Worm (Caenorhabditis elegans) whole organism, L1 larva: ENCODE measurements around the gene R13D7.2.

Experiments
- alr-1 ChIP-seq: fragments of 200-800 bp; sonication (Bioruptor generic); optimal IDR thresholded peaks from 2 replicates; lab custom pipeline; 2018; ENCODE audit warnings: borderline replicate concordance, mild to moderate bottlenecking, missing genetic modification characterization, missing compliant biosample characterization
- ceh-88 ChIP-seq: fragments of 200-800 bp; sonication (Bioruptor generic); IDR thresholded peaks from 2 replicates; pipeline ENCODE4 v1.3.6; 2022; ENCODE audit warnings: missing genetic modification characterization, missing compliant biosample characterization
- lin-14 ChIP-seq: fragments of 200-800 bp; sonication (Bioruptor generic); optimal IDR thresholded peaks from 2 replicates; lab custom pipeline; 2018; ENCODE audit warnings: mild to moderate bottlenecking, missing genetic modification characterization, moderate library complexity, missing compliant biosample characterization
- mep-1 ChIP-seq: fragments of 150-350 bp; optimal IDR thresholded peaks from 2 replicates; lab custom pipeline; 2014; ENCODE audit warnings: missing biosample characterization, missing genetic modification characterization

DNA sequence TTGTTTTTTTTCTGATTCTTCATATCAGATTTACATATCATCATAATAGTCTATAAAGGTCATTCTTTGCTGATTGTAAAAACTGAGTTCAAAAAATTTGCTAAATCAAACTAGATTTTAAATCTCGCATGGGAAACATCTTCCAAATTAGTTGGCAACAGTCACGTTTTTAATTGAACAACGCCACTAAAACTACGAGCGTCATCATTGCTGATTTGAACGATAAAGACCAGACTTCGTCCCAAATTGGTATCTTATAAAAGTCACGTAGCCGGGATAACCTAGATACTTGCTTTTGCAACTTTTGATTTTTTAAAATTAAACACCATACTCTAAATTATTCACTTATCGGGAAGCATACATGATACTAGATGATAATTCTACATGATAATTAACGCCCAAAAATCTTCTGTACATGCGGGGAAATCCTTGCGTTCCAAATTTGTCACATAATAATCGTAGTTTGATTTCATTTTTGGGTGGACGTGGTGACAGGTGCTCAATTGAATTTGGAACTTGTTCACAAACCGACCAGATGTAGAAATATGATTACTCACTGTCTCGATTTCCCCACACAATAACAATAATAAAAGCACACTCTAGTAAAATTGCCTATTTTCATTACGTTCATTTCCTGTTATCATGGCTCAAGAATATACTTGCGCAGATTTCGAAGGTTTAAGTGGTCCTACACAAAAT lies 7.5 kb downstream of the R13D7.2 start, which contains the start of gene srw-67:
- TF ChIP-seq lin-14 (GFP tag; lab: Kevin White, UChicago) (no peak), alr-1 (tag; lab: Kevin White, UChicago) (no peak), ceh-88 (GFP tag; lab: Robert Waterston, UW) (no peak), mep-1 (tag; lab: Kevin White, UChicago) (no peak)
